Worm (Caenorhabditis elegans) whole organism, L4/young adult: ENCODE results near the gene hsp-4.

Experiments used
- W03F9.2 ChIP-seq: fragments of 150-350 bp; optimal IDR thresholded peaks from 2 replicates; lab custom pipeline; 2014; ENCODE audit warnings: missing biosample characterization, missing genetic modification characterization
- dao-5 ChIP-seq: sonication (generic microtip); optimal IDR thresholded peaks from 2 replicates; lab custom pipeline; 2016; ENCODE audit warnings: missing genotype, missing genetic modification characterization, moderate library complexity, missing compliant biosample characterization
- him-1 ChIP-seq: sonication (generic microtip); optimal IDR thresholded peaks from 2 replicates; lab custom pipeline; 2016; ENCODE audit warnings: missing genotype, missing genetic modification reagents, missing genetic modification characterization, missing compliant biosample characterization

The hsp-4 gene

ce11 chrII:7341572-7342303 is 10.7 kb downstream of the hsp-4 start:
- TF ChIP-seq him-1 (tag; lab: Kevin White, UChicago) = no peak
- TF ChIP-seq dao-5 = no peak
- TF ChIP-seq W03F9.2 (tag; lab: Kevin White, UChicago) = no peak

ce11 chrII:7340703-7341102 is 11.7 kb downstream of the hsp-4 start:
- TF ChIP-seq dao-5 = no peak
- TF ChIP-seq W03F9.2 (tag; lab: Kevin White, UChicago) = no peak
- TF ChIP-seq him-1 (tag; lab: Kevin White, UChicago) = no peak

ce11 chrII:7338995-7339394 is 13.4 kb downstream of the hsp-4 start, which contains the start of gene nhr-21:
Gene nhr-21, plus strand, starts transcription at chrII:7339229.
- TF ChIP-seq him-1 (tag; lab: Kevin White, UChicago) (no peak), W03F9.2 (tag; lab: Kevin White, UChicago) (no peak), dao-5 (no peak)

ce11 chrII:7337469-7337893 is 15.0 kb downstream of the hsp-4 start:
- TF ChIP-seq W03F9.2 (tag; lab: Kevin White, UChicago) (peak; percentile 54), dao-5 (no peak), him-1 (tag; lab: Kevin White, UChicago) (no peak)

- TF ChIP-seq dao-5 (no peak), him-1 (tag; lab: Kevin White, UChicago) (no peak), W03F9.2 (tag; lab: Kevin White, UChicago) (no peak)
Observed at ce11 chrII:7331224-7331623, 21.2 kb downstream of the hsp-4 start, which contains the start of gene npax-1. Gene npax-1, minus strand, starts transcription at chrII:7331324.

ce11 chrII:7326997-7327396 is 25.4 kb downstream of the hsp-4 start:
- TF ChIP-seq him-1 (tag; lab: Kevin White, UChicago) = peak; percentile 72
- no peak for TF ChIP-seq W03F9.2 (tag; lab: Kevin White, UChicago)

ce11 chrII:7326199-7326598 is 26.2 kb downstream of the hsp-4 start:
- TF ChIP-seq dao-5 = no peak
- no peak for TF ChIP-seq him-1 (tag; lab: Kevin White, UChicago)
- TF ChIP-seq W03F9.2 (tag; lab: Kevin White, UChicago) = no peak

ce11 chrII:7325063-7325480 is 27.4 kb downstream of the hsp-4 start:
- TF ChIP-seq W03F9.2 (tag; lab: Kevin White, UChicago) (no peak), dao-5 (no peak), him-1 (tag; lab: Kevin White, UChicago) (no peak)

- TF ChIP-seq W03F9.2 (tag; lab: Kevin White, UChicago) (no peak), him-1 (tag; lab: Kevin White, UChicago) (no peak)
Observed at ce11 chrII:7323925-7324324, 28.5 kb downstream of the hsp-4 start, which contains the start of gene F21D12.3. Gene F21D12.3, minus strand, starts transcription at chrII:7324025.

ce11 chrII:7323317-7323716 is 29.1 kb downstream of the hsp-4 start:
- TF ChIP-seq dao-5 (no peak), him-1 (tag; lab: Kevin White, UChicago) (no peak)

ce11 chrII:7319471-7319870 is 33.0 kb downstream of the hsp-4 start:
- TF ChIP-seq W03F9.2 (tag; lab: Kevin White, UChicago) (no peak), him-1 (tag; lab: Kevin White, UChicago) (peak; percentile 80)

ce11 chrII:7317468-7317867 is 35.0 kb downstream of the hsp-4 start, which contains the start of gene F21D12.2:
Gene F21D12.2, plus strand, starts transcription at chrII:7317768.
- TF ChIP-seq dao-5 (no peak), W03F9.2 (tag; lab: Kevin White, UChicago) (no peak), him-1 (tag; lab: Kevin White, UChicago) (no peak)

- TF ChIP-seq him-1 (tag; lab: Kevin White, UChicago) (no peak), dao-5 (no peak), W03F9.2 (tag; lab: Kevin White, UChicago) (no peak)
Observed at ce11 chrII:7314083-7314482, 38.4 kb downstream of the hsp-4 start, which contains the start of gene F45E12.6. Gene F45E12.6, minus strand, starts transcription at chrII:7314183.

ce11 chrII:7310023-7310422 is 42.4 kb downstream of the hsp-4 start, which contains the start of the genes F45E12.5 and cnep-1:
Gene F45E12.5, minus strand, starts transcription at chrII:7310115.
Gene cnep-1, plus strand, starts transcription at chrII:7310348.
- TF ChIP-seq him-1 (tag; lab: Kevin White, UChicago) = no peak
- TF ChIP-seq dao-5 = no peak
- TF ChIP-seq W03F9.2 (tag; lab: Kevin White, UChicago) = no peak
